Worm (Caenorhabditis elegans): ENCODE data around the gene sgca-1.

sgca-1 gene

ce11 chrX:6750145-6750544 is 39.2 kb downstream of the sgca-1 start (continued):
- TF ChIP-seq unc-42 (tag; optimal IDR thresholded peaks at IDR 0.05) (no peak), unc-3 (GFP tag; conservative IDR thresholded peaks at IDR 0.05) (no peak), unc-3 (tag; optimal IDR thresholded peaks at IDR 0.05) (no peak), ceh-34 (tag; optimal IDR thresholded peaks at IDR 0.05) (no peak), ttx-3 (tag; optimal IDR thresholded peaks at IDR 0.05) (no peak), ceh-18 (tag; optimal IDR thresholded peaks at IDR 0.05) (peak; percentile 79), ceh-48 (tag; optimal IDR thresholded peaks at IDR 0.05) (no peak), pat-9 (tag; optimal IDR thresholded peaks at IDR 0.05) (no peak), tbx-2 (tag; optimal IDR thresholded peaks at IDR 0.05) (no peak), sox-2 (GFP tag; IDR thresholded peaks at IDR 0.05) (no peak), nhr-232 (tag; optimal IDR thresholded peaks at IDR 0.05) (no peak), F13H6.1 (tag; optimal IDR thresholded peaks at IDR 0.05) (peak; percentile 32), pqm-1 (tag; optimal IDR thresholded peaks at IDR 0.05) (peak; percentile 70), fax-1 (tag; optimal IDR thresholded peaks at IDR 0.05) (no peak), pha-2 (tag; optimal IDR thresholded peaks at IDR 0.05) (no peak), rnt-1 (tag; optimal IDR thresholded peaks at IDR 0.05) (no peak), C38D4.7 (GFP tag; optimal IDR thresholded peaks at IDR 0.05) (no peak), ama-1 (optimal IDR thresholded peaks at IDR 0.05) (no peak), ets-4 (tag; optimal IDR thresholded peaks at IDR 0.05) (peak; percentile 69), mec-3 (tag; optimal IDR thresholded peaks at IDR 0.05; ENCODE audit: borderline replicate concordance) (no peak), npax-4 (tag; optimal IDR thresholded peaks at IDR 0.05) (no peak), ceh-31 (tag; optimal IDR thresholded peaks at IDR 0.05) (no peak), unc-86 (tag; optimal IDR thresholded peaks at IDR 0.05) (no peak), ceh-19 (GFP tag; optimal IDR thresholded peaks at IDR 0.05) (no peak), sdc-2 (tag; optimal IDR thresholded peaks at IDR 0.05) (no peak), ceh-6 (GFP tag; optimal IDR thresholded peaks at IDR 0.05) (no peak), elt-4 (tag; optimal IDR thresholded peaks at IDR 0.05) (no peak), madf-2 (tag; optimal IDR thresholded peaks at IDR 0.05) (no peak), zip-5 (tag; optimal IDR thresholded peaks at IDR 0.05) (no peak), ceh-9 (tag; optimal IDR thresholded peaks at IDR 0.05) (no peak), pax-1 (tag; optimal IDR thresholded peaks at IDR 0.05) (no peak), ztf-16 (tag; optimal IDR thresholded peaks at IDR 0.05) (no peak), lim-6 (tag; optimal IDR thresholded peaks at IDR 0.05) (no peak), gmeb-2 (tag; optimal IDR thresholded peaks at IDR 0.05) (no peak), ceh-22 (tag; optimal IDR thresholded peaks at IDR 0.05) (no peak), pros-1 (tag; optimal IDR thresholded peaks at IDR 0.05) (no peak)

- TF ChIP-seq ceh-34 (tag; optimal IDR thresholded peaks at IDR 0.05) (no peak), pqm-1 (tag; optimal IDR thresholded peaks at IDR 0.05) (peak; percentile 1)
Measured at ce11 chrX:6749124-6749822, 40.1 kb downstream of the sgca-1 start.

ce11 chrX:6747906-6748356 is 41.4 kb downstream of the sgca-1 start:
- TF ChIP-seq sdc-2 (tag; optimal IDR thresholded peaks at IDR 0.05) (no peak), pqm-1 (tag; optimal IDR thresholded peaks at IDR 0.05) (peak; percentile 22)

- TF ChIP-seq ceh-34 (tag; optimal IDR thresholded peaks at IDR 0.05) (peak; percentile 53), tbx-2 (tag; optimal IDR thresholded peaks at IDR 0.05) (no peak)
Measured at ce11 chrX:6746849-6747248, 42.5 kb downstream of the sgca-1 start.

ce11 chrX:6745515-6745914 is 43.8 kb downstream of the sgca-1 start:
- TF ChIP-seq fkh-6 (tag; optimal IDR thresholded peaks at IDR 0.05) (no peak), ahr-1 (tag; optimal IDR thresholded peaks at IDR 0.05) (no peak), F13H6.1 (tag; optimal IDR thresholded peaks at IDR 0.05) (no peak), ceh-31 (tag; optimal IDR thresholded peaks at IDR 0.05) (no peak), odd-2 (tag; optimal IDR thresholded peaks at IDR 0.05) (no peak), pha-2 (tag; optimal IDR thresholded peaks at IDR 0.05) (no peak), madf-2 (tag; optimal IDR thresholded peaks at IDR 0.05) (no peak)

Measured in whole organism, late embryonic.